Fruit fly (Drosophila melanogaster) whole organism, embryonic: ENCODE data around the gene Acp36DE.

Experiments used
- Asciz ChIP-seq: fragments of 200-800 bp; sonication (Bioruptor generic); optimal IDR thresholded peaks from 2 replicates; lab custom pipeline; 2017; ENCODE audit warnings: missing biosample characterization, mild to moderate bottlenecking, missing genetic modification characterization, missing genetic modification reagents
- C15 ChIP-seq: fragments of 200-800 bp; sonication (Bioruptor generic); IDR thresholded peaks from 3 replicates; pipeline ENCODE4 v1.3.6; 2022; ENCODE audit warnings: missing biosample characterization, missing genetic modification characterization
- CG10366 ChIP-seq: fragments of 200-800 bp; sonication (Bioruptor generic); IDR thresholded peaks from 2 replicates; pipeline ENCODE4 v1.3.6; 2022; ENCODE audit warnings: missing biosample characterization, missing genetic modification characterization
- CG11723 ChIP-seq: fragments of 200-800 bp; sonication (Bioruptor generic); optimal IDR thresholded peaks from 2 replicates; lab custom pipeline; 2017; ENCODE audit warnings: missing biosample characterization, mild to moderate bottlenecking, missing genetic modification characterization
- CG12104 ChIP-seq: fragments of 200-800 bp; sonication (Bioruptor generic); optimal IDR thresholded peaks from 3 replicates; lab custom pipeline; 2016; ENCODE audit warnings: missing biosample characterization, missing genetic modification characterization
- CG13424 ChIP-seq: fragments of 200-800 bp; sonication (Bioruptor generic); optimal IDR thresholded peaks from 2 replicates; lab custom pipeline; 2019; ENCODE audit warnings: missing biosample characterization, mild to moderate bottlenecking, missing genetic modification characterization, moderate library complexity
- CG17328 ChIP-seq: fragments of 200-800 bp; sonication (Bioruptor generic); IDR thresholded peaks from 2 replicates; pipeline ENCODE4 v1.3.6; 2022; ENCODE audit warnings: missing biosample characterization, missing genetic modification characterization
- CG1792 ChIP-seq: fragments of 200-800 bp; sonication (Bioruptor generic); optimal IDR thresholded peaks from 2 replicates; lab custom pipeline; 2016; ENCODE audit warnings: missing biosample characterization, missing genetic modification characterization
- CG31441 ChIP-seq: fragments of 200-800 bp; sonication (Bioruptor generic); IDR thresholded peaks from 2 replicates; pipeline ENCODE4 v1.3.6; 2022; ENCODE audit warnings: missing biosample characterization, missing genetic modification characterization
- CG34224 ChIP-seq: fragments of 200-800 bp; sonication (Bioruptor generic); IDR thresholded peaks from 3 replicates; pipeline ENCODE4 v1.3.6; 2022; ENCODE audit warnings: missing biosample characterization, missing genetic modification characterization; ENCODE audit not compliant: partially characterized antibody
- CG5953 ChIP-seq: fragments of 200-800 bp; sonication (Bioruptor generic); IDR thresholded peaks from 2 replicates; pipeline ENCODE4 v1.3.6; 2022; ENCODE audit warnings: missing biosample characterization, missing genetic modification characterization
- CG6175 ChIP-seq: fragments of 200-800 bp; sonication (Bioruptor generic); IDR thresholded peaks from 3 replicates; pipeline ENCODE4 v1.3.6; 2022; ENCODE audit warnings: missing biosample characterization, missing genetic modification characterization
- CG7928 ChIP-seq: fragments of 200-800 bp; sonication (Bioruptor generic); optimal IDR thresholded peaks from 2 replicates; lab custom pipeline; 2017; ENCODE audit warnings: missing biosample characterization, mild to moderate bottlenecking, missing genetic modification characterization
- CG8765 ChIP-seq: fragments of 200-800 bp; sonication (Bioruptor generic); IDR thresholded peaks from 2 replicates; pipeline ENCODE4 v1.3.6; 2022; ENCODE audit warnings: missing biosample characterization, missing genetic modification characterization
- CTCF ChIP-seq: fragments of 200-800 bp; sonication (Bioruptor generic); optimal IDR thresholded peaks from 2 replicates; lab custom pipeline; 2017; ENCODE audit warnings: missing biosample characterization, mild to moderate bottlenecking, missing genetic modification characterization, moderate library complexity
- D19A ChIP-seq: fragments of 200-800 bp; optimal IDR thresholded peaks from 3 replicates; lab custom pipeline; 2019; ENCODE audit warnings: missing biosample characterization, mild to moderate bottlenecking, missing genetic modification characterization, moderate library complexity
- Dbx ChIP-seq: fragments of 200-800 bp; sonication (Bioruptor generic); IDR thresholded peaks from 3 replicates; pipeline ENCODE4 v1.3.6; 2022; ENCODE audit warnings: missing biosample characterization, missing genetic modification characterization
- Doc2 ChIP-seq: fragments of 200-800 bp; sonication (Bioruptor generic); IDR thresholded peaks from 2 replicates; pipeline ENCODE4 v1.3.6; 2022; ENCODE audit warnings: missing biosample characterization, missing genetic modification characterization
- H2.0 ChIP-seq: fragments of 200-800 bp; sonication (Bioruptor generic); IDR thresholded peaks from 2 replicates; pipeline ENCODE4 v1.3.6; 2022; ENCODE audit warnings: missing biosample characterization, missing genetic modification characterization
- Hr39 ChIP-seq: fragments of >200 bp; optimal IDR thresholded peaks from 2 replicates; lab custom pipeline; 2017
- Hr51 ChIP-seq, 2 experiments: fragments of 200-800 bp; sonication (Bioruptor generic); optimal IDR thresholded peaks; 2 replicates in 1 of 2; 3 replicates in 1 of 2; lab custom pipeline; 2016 to 2018; ENCODE audit warnings: missing biosample characterization in 2 of 2, missing genetic modification characterization in 2 of 2, mild to moderate bottlenecking in 1 of 2, moderate library complexity in 1 of 2
- Mes4 ChIP-seq: fragments of 200-800 bp; sonication (Bioruptor generic); optimal IDR thresholded peaks from 2 replicates; lab custom pipeline; 2016; ENCODE audit warnings: missing biosample characterization, missing genetic modification characterization
- Nf-YC ChIP-seq: fragments of 200-800 bp; optimal IDR thresholded peaks from 3 replicates; lab custom pipeline; 2019; ENCODE audit warnings: missing biosample characterization, mild to moderate bottlenecking, missing genetic modification characterization, moderate library complexity
- Opbp ChIP-seq: fragments of 200-800 bp; sonication (Bioruptor generic); IDR thresholded peaks from 3 replicates; pipeline ENCODE4 v1.3.6; 2022; ENCODE audit warnings: missing biosample characterization, missing genetic modification characterization; ENCODE audit not compliant: partially characterized antibody
- Stat92E ChIP-seq, 3 experiments: fragments of >200 bp in 2 of 3; fragments of 200-800 bp in 1 of 3; sonication (Bioruptor generic) in 1 of 3; optimal IDR thresholded peaks; 2 replicates each; lab custom pipeline; 2017 to 2019; ENCODE audit warnings: missing biosample characterization in 3 of 3, missing genetic modification characterization in 3 of 3, mild to moderate bottlenecking in 1 of 3, moderate library complexity in 1 of 3
- Taf1 ChIP-seq: fragments of 200-800 bp; sonication (Bioruptor generic); IDR thresholded peaks from 2 replicates; pipeline ENCODE4 v1.3.6; 2022; ENCODE audit warnings: missing biosample characterization, missing genetic modification characterization
- Tbp ChIP-seq: fragments of >200 bp; optimal IDR thresholded peaks from 2 replicates; lab custom pipeline; 2018; ENCODE audit warnings: missing biosample characterization, missing genetic modification characterization
- Usf ChIP-seq: fragments of 200-800 bp; sonication (Bioruptor generic); optimal IDR thresholded peaks from 2 replicates; lab custom pipeline; 2017; ENCODE audit warnings: missing genotype, missing biosample characterization, missing genetic modification characterization
- Xrp1 ChIP-seq: fragments of 200-800 bp; sonication (Bioruptor generic); IDR thresholded peaks from 2 replicates; pipeline ENCODE4 v1.3.6; 2022; ENCODE audit warnings: missing biosample characterization, missing genetic modification characterization
- ab ChIP-seq: fragments of 200-800 bp; sonication (Bioruptor generic); optimal IDR thresholded peaks from 2 replicates; lab custom pipeline; 2016; ENCODE audit warnings: missing biosample characterization, missing genetic modification characterization
- abd-A ChIP-seq: fragments of 200-800 bp; sonication (Bioruptor generic); optimal IDR thresholded peaks from 3 replicates; lab custom pipeline; 2019; ENCODE audit warnings: missing biosample characterization, mild to moderate bottlenecking, missing genetic modification characterization, moderate library complexity
- amos ChIP-seq: fragments of 200-800 bp; sonication (Bioruptor generic); IDR thresholded peaks from 2 replicates; pipeline ENCODE4 v1.3.6; 2022; ENCODE audit warnings: missing biosample characterization, missing genetic modification characterization; ENCODE audit not compliant: partially characterized antibody
- ara ChIP-seq: fragments of 200-800 bp; sonication (Bioruptor generic); IDR thresholded peaks from 2 replicates; pipeline ENCODE4 v1.3.6; 2022; ENCODE audit warnings: missing biosample characterization, missing genetic modification characterization
- ase ChIP-seq: fragments of 200-800 bp; sonication (Bioruptor generic); IDR thresholded peaks from 3 replicates; pipeline ENCODE4 v1.3.6; 2022; ENCODE audit warnings: missing biosample characterization, missing genetic modification characterization
- bab2 ChIP-seq: fragments of 200-800 bp; sonication (Bioruptor generic); optimal IDR thresholded peaks from 2 replicates; lab custom pipeline; 2016; ENCODE audit warnings: missing biosample characterization, missing genetic modification characterization
- caup ChIP-seq: fragments of 200-800 bp; sonication (Bioruptor generic); optimal IDR thresholded peaks from 3 replicates; lab custom pipeline; 2017; ENCODE audit warnings: missing biosample characterization, mild to moderate bottlenecking, missing genetic modification characterization, moderate library complexity; ENCODE audit not compliant: severe bottlenecking
- cg ChIP-seq: fragments of 200-800 bp; sonication (Bioruptor generic); optimal IDR thresholded peaks from 3 replicates; lab custom pipeline; 2019; ENCODE audit warnings: missing biosample characterization, mild to moderate bottlenecking, missing genetic modification characterization, moderate library complexity
- gfzf ChIP-seq: fragments of 200-800 bp; sonication (Bioruptor generic); optimal IDR thresholded peaks from 2 replicates; lab custom pipeline; 2016; ENCODE audit warnings: missing biosample characterization, mild to moderate bottlenecking, missing genetic modification characterization, moderate library complexity
- gro ChIP-seq: fragments of 200-800 bp; sonication (Bioruptor generic); optimal IDR thresholded peaks from 2 replicates; lab custom pipeline; 2016; ENCODE audit warnings: missing biosample characterization, missing genetic modification characterization
- gsb-n ChIP-seq: fragments of 200-800 bp; sonication (Bioruptor generic); optimal IDR thresholded peaks from 3 replicates; lab custom pipeline; 2018; ENCODE audit warnings: missing biosample characterization, mild to moderate bottlenecking, missing genetic modification characterization
- hb ChIP-seq: fragments of 200-800 bp; sonication (Bioruptor generic); IDR thresholded peaks from 3 replicates; pipeline ENCODE4 v1.3.6; 2022; ENCODE audit warnings: missing biosample characterization, missing genetic modification characterization; ENCODE audit not compliant: partially characterized antibody
- jumu ChIP-seq: fragments of 200-800 bp; sonication (Bioruptor generic); optimal IDR thresholded peaks from 3 replicates; lab custom pipeline; 2016; ENCODE audit warnings: missing biosample characterization, missing genetic modification characterization
- kay ChIP-seq: fragments of 200-800 bp; sonication (Bioruptor generic); optimal IDR thresholded peaks from 2 replicates; lab custom pipeline; 2016; ENCODE audit warnings: missing biosample characterization, missing genetic modification characterization
- kni ChIP-seq: fragments of 200-800 bp; sonication (Bioruptor generic); optimal IDR thresholded peaks from 3 replicates; lab custom pipeline; 2017; ENCODE audit warnings: mild to moderate bottlenecking, missing biosample characterization, missing genetic modification reagents, missing genetic modification characterization
- nerfin-1 ChIP-seq: fragments of 200-800 bp; sonication (Bioruptor generic); optimal IDR thresholded peaks from 3 replicates; lab custom pipeline; 2019; ENCODE audit warnings: missing biosample characterization, mild to moderate bottlenecking, missing genetic modification characterization, moderate library complexity
- nmo ChIP-seq: fragments of 200-800 bp; sonication (Bioruptor generic); optimal IDR thresholded peaks from 2 replicates; lab custom pipeline; 2018; ENCODE audit warnings: missing biosample characterization, mild to moderate bottlenecking, missing genetic modification characterization, moderate library complexity
- phol ChIP-seq: fragments of 200-800 bp; sonication (Bioruptor generic); optimal IDR thresholded peaks from 3 replicates; lab custom pipeline; 2018; ENCODE audit warnings: missing biosample characterization, mild to moderate bottlenecking, missing genetic modification characterization, moderate library complexity
- repo ChIP-seq: fragments of 200-800 bp; sonication (Bioruptor generic); optimal IDR thresholded peaks from 2 replicates; lab custom pipeline; 2016; ENCODE audit warnings: missing biosample characterization, missing genetic modification characterization
- shn ChIP-seq: fragments of 200-800 bp; sonication (Bioruptor generic); optimal IDR thresholded peaks from 3 replicates; lab custom pipeline; 2016; ENCODE audit warnings: missing biosample characterization, missing genetic modification characterization
- tap ChIP-seq: fragments of 200-800 bp; optimal IDR thresholded peaks from 3 replicates; lab custom pipeline; 2019; ENCODE audit warnings: missing biosample characterization, mild to moderate bottlenecking, missing genetic modification characterization, moderate library complexity
- trh ChIP-seq: fragments of 200-800 bp; sonication (Bioruptor generic); optimal IDR thresholded peaks from 2 replicates; lab custom pipeline; 2016; ENCODE audit warnings: missing biosample characterization, missing genetic modification characterization
- vvl ChIP-seq: fragments of 200-800 bp; sonication (Bioruptor generic); IDR thresholded peaks from 2 replicates; pipeline ENCODE4 v1.3.6; 2022; ENCODE audit warnings: missing biosample characterization, missing genetic modification characterization
- yki ChIP-seq: fragments of >200 bp; optimal IDR thresholded peaks from 3 replicates; lab custom pipeline; 2018

Gene Acp36DE

DNA sequence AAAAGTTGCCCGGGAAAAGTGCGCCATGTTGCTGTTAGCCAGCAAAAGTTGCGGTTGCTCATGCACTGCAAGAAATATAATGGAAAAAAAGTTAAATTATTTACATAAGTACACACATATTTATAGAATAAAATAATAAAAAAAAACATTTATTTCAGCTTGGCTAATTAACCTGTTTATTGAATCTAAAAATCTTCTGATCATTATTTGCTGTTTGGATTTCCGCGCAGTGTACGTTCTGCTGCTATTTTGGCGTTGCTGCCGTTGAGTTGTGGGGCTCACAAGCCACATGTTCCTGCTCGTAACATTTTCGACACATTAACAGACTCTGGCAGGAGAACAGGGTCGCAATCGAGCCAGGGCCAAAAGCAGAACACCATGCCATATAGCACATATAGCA lies 48.3 kb downstream of the Acp36DE start (continued):
- TF ChIP-seq nmo (GFP tag; lab: Kevin White, UChicago) (peak; percentile 55), shn (GFP tag; lab: Kevin White, UChicago) (no peak), trh (no peak), D19A (tag; lab: Kevin White, UChicago) (peak; percentile 31), yki (lab: Kevin White, UChicago) (no peak), H2.0 (no peak), CG6175 (GFP tag; lab: Robert Waterston, UW) (no peak), bab2 (GFP tag; lab: Kevin White, UChicago) (peak; percentile 15), amos (GFP tag; lab: Robert Waterston, UW) (no peak), CTCF (GFP tag; lab: Kevin White, UChicago) (no peak), Dbx (GFP tag; lab: Robert Waterston, UW) (no peak), ase (0 out of 3 replicates have a peak, but pooled peaks have one; percentile 9), CG11723 (GFP tag; lab: Kevin White, UChicago) (no peak), jumu (GFP tag; lab: Kevin White, UChicago) (no peak), kay (GFP tag; lab: Kevin White, UChicago) (no peak), Tbp (GFP tag; lab: Kevin White, UChicago) (no peak), kni (GFP tag; lab: Kevin White, UChicago) (no peak), phol (tag; lab: Kevin White, UChicago) (peak; percentile 81), CG12104 (peak; percentile 4), vvl (peak; percentile 58), C15 (GFP tag; lab: Robert Waterston, UW) (no peak), gfzf (GFP tag; lab: Kevin White, UChicago) (no peak), repo (GFP tag; lab: Kevin White, UChicago) (no peak), cg (GFP tag; lab: Kevin White, UChicago) (no peak), CG34224 (GFP tag; lab: Robert Waterston, UW) (no peak), caup (peak; percentile 1), abd-A (tag; lab: Kevin White, UChicago) (no peak), tap (peak; percentile 36), ab (GFP tag; lab: Kevin White, UChicago) (no peak), CG31441 (GFP tag; lab: Robert Waterston, UW) (peak; percentile 86), Asciz (GFP tag; lab: Kevin White, UChicago) (peak; percentile 58), nerfin-1 (tag; lab: Kevin White, UChicago) (peak; percentile 50), CG17328 (GFP tag; lab: Robert Waterston, UW) (peak; percentile 52; the same call in 1 of the 2 replicates), CG8765 (no peak), Doc2 (GFP tag; lab: Robert Waterston, UW) (no peak), Mes4 (no peak), Usf (GFP tag; lab: Kevin White, UChicago) (no peak), Hr51 (GFP tag; optimal IDR thresholded peaks at IDR 0.05; lab: Kevin White, UChicago) (peak in 1 of 2 experiments; percentile 64), Hr39 (lab: Kevin White, UChicago) (no peak), CG10366 (GFP tag; lab: Robert Waterston, UW) (peak; percentile 52; the same call in 1 of the 2 replicates), Xrp1 (GFP tag; lab: Robert Waterston, UW) (peak; percentile 85), CG7928 (GFP tag; lab: Kevin White, UChicago) (no peak), Stat92E (GFP tag; optimal IDR thresholded peaks at IDR 0.05; lab: Kevin White, UChicago) (no peak), CG5953 (GFP tag; lab: Robert Waterston, UW) (no peak), ara (GFP tag; lab: Robert Waterston, UW) (peak; percentile 78; the same call in 1 of the 2 replicates), Taf1 (GFP tag; lab: Robert Waterston, UW) (no peak), CG13424 (peak; percentile 66), hb (GFP tag; lab: Robert Waterston, UW) (no peak), Opbp (no peak), gsb-n (tag; lab: Kevin White, UChicago) (peak; percentile 70), gro (no peak), CG1792 (GFP tag; lab: Kevin White, UChicago) (no peak), Nf-YC (tag; lab: Kevin White, UChicago) (no peak)
